Worm (Caenorhabditis elegans) whole organism, young adult: ENCODE measurements around the gene C23G10.1.

Source experiments
- F22D6.2 ChIP-seq: sonication (generic microtip); optimal IDR thresholded peaks from 2 replicates; lab custom pipeline; 2016; ENCODE audit warnings: mild to moderate bottlenecking, missing genetic modification characterization, missing compliant biosample characterization
- ama-1 ChIP-seq, 3 experiments: fragments of 150-350 bp in 1 of 3; sonication (generic microtip) in 2 of 3; optimal IDR thresholded peaks; 2 replicates each; lab custom pipeline; 2014 to 2018; ENCODE audit warnings: missing biosample characterization in 2 of 3, missing genetic modification characterization in 2 of 3, missing genetic modification reagents in 2 of 3
- attf-3 ChIP-seq: fragments of 200-800 bp; sonication (Bioruptor generic); conservative IDR thresholded peaks from 2 replicates; pipeline ENCODE4 v1.3.6; 2022; ENCODE audit warnings: missing genetic modification reagents, missing genetic modification characterization, missing compliant biosample characterization
- egl-18 ChIP-seq: fragments of 200-800 bp; sonication (Bioruptor generic); IDR thresholded peaks from 2 replicates; pipeline ENCODE4 v1.3.6; 2022; ENCODE audit warnings: missing genetic modification reagents, missing genetic modification characterization, missing compliant biosample characterization
- lag-1 ChIP-seq: fragments of 200-800 bp; sonication (Bioruptor generic); IDR thresholded peaks from 2 replicates; pipeline ENCODE4 v1.3.6; 2022; ENCODE audit warnings: missing genetic modification reagents, missing genetic modification characterization, missing compliant biosample characterization
- nfyb-1 ChIP-seq: fragments of 200-800 bp; sonication (Bioruptor generic); IDR thresholded peaks from 2 replicates; pipeline ENCODE4 v1.3.6; 2022; ENCODE audit warnings: missing genetic modification reagents, missing genetic modification characterization, missing compliant biosample characterization
- nhr-120 ChIP-seq: fragments of 200-800 bp; sonication (Bioruptor generic); IDR thresholded peaks from 2 replicates; pipeline ENCODE4 v1.3.6; 2022; ENCODE audit warnings: missing genetic modification characterization, missing compliant biosample characterization
- somi-1 ChIP-seq: fragments of 200-800 bp; sonication (Bioruptor generic); optimal IDR thresholded peaks from 2 replicates; lab custom pipeline; 2018; ENCODE audit warnings: mild to moderate bottlenecking, missing genetic modification characterization, missing compliant biosample characterization
- sptf-2 ChIP-seq: fragments of 200-800 bp; sonication (Bioruptor generic); optimal IDR thresholded peaks from 2 replicates; lab custom pipeline; 2018; ENCODE audit warnings: mild to moderate bottlenecking, missing genetic modification characterization, missing compliant biosample characterization
- unc-130 ChIP-seq: sonication (generic microtip); optimal IDR thresholded peaks from 2 replicates; lab custom pipeline; 2016; ENCODE audit warnings: missing genetic modification reagents, missing genetic modification characterization, missing compliant biosample characterization
- ztf-25 ChIP-seq: fragments of 200-800 bp; sonication (Bioruptor generic); IDR thresholded peaks from 2 replicates; pipeline ENCODE4 v1.3.6; 2022; ENCODE audit warnings: missing genetic modification reagents, missing genetic modification characterization, missing compliant biosample characterization
- ztf-6 ChIP-seq: fragments of 200-800 bp; sonication (Bioruptor generic); IDR thresholded peaks from 2 replicates; pipeline ENCODE4 v1.3.6; 2022; ENCODE audit warnings: missing genetic modification reagents, missing genetic modification characterization, missing compliant biosample characterization

ce11 chrIII:6231880-6232279 is 22.8 kb downstream of the C23G10.1 start:
- TF ChIP-seq ama-1 (optimal IDR thresholded peaks at IDR 0.05; lab: Kevin White, UChicago) (no peak), ama-1 (GFP tag; optimal IDR thresholded peaks at IDR 0.05; lab: Kevin White, UChicago) (no peak), ztf-6 (no peak), nfyb-1 (GFP tag; lab: Robert Waterston, UW) (no peak), ztf-25 (GFP tag; lab: Robert Waterston, UW) (no peak), unc-130 (no peak), nhr-120 (GFP tag; lab: Robert Waterston, UW) (no peak), sptf-2 (no peak), somi-1 (GFP tag; lab: Kevin White, UChicago) (no peak), lag-1 (GFP tag; lab: Robert Waterston, UW) (no peak), attf-3 (GFP tag; lab: Robert Waterston, UW) (no peak), egl-18 (no peak), F22D6.2 (tag; lab: Kevin White, UChicago) (no peak)
